Fruit fly (Drosophila melanogaster): Measurements from ENCODE around the gene Mst84Dc.

The Mst84Dc gene

DNA sequence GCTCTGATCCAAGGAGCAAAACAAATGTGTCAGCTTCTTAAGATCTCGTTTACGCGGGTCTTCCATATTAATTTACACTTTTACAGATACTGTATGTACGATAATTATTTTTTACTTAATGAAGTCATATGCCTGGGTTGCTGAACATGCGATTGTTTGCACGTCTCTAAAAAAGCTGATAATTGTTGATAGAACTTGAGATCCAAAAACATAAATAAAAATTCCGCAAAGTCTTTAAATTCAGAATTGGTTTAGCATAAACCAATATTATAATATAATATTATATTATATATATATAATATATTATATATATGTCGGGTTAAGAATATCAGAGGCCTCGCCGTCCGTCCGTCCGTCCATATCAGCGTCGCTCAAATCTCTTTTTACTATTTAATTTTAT lies 15.0 kb downstream of the Mst84Dc start, which contains the start of gene CG43290:
TSS of gene CG43290 (minus strand) at position 101 of the 400 bp plus-strand sequence.
- TF ChIP-seq Hr38 (GFP tag; optimal IDR thresholded peaks at IDR 0.05) (no peak), spab (GFP tag; optimal IDR thresholded peaks at IDR 0.05) (no peak), CG7368 (GFP tag; optimal IDR thresholded peaks at IDR 0.05) (no peak), cyc (GFP tag; optimal IDR thresholded peaks at IDR 0.05) (no peak), Hr39 (GFP tag; optimal IDR thresholded peaks at IDR 0.05) (no peak), Ets96B (tag; optimal IDR thresholded peaks at IDR 0.05) (no peak), CG8632 (GFP tag; optimal IDR thresholded peaks at IDR 0.05) (no peak), CG3919 (GFP tag; optimal IDR thresholded peaks at IDR 0.05) (no peak), dsx (GFP tag; optimal IDR thresholded peaks at IDR 0.05; ENCODE audit: poor library complexity, severe bottlenecking) (no peak), lz (GFP tag; optimal IDR thresholded peaks at IDR 0.05) (no peak), CG11294 (GFP tag; IDR thresholded peaks at IDR 0.05) (no peak), CG15336 (GFP tag; IDR thresholded peaks at IDR 0.05) (no peak), CG9139 (GFP tag; optimal IDR thresholded peaks at IDR 0.05) (no peak), CG3032 (tag; optimal IDR thresholded peaks at IDR 0.05) (no peak), CG11902 (GFP tag; optimal IDR thresholded peaks at IDR 0.05) (no peak)

DNA sequence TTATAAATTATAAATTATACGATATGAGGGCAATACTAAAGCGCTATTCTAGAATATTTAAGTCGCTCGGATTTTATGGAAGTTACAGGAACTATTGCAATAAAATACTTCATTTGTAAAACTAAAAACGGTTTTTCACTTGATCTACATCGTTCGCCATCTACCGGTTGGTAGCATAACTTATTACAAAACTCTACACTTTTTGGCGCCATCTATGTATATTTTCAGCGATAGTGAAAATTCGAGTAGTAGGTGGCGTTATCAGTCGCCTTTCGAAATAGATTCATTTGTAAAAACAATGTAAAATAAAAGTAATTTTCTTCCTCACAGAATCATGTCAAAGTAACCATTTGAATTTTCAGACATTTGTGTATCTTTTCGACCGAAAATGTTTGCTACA lies 18.0 kb downstream of the Mst84Dc start, which contains the start of gene nxf4:
TSS of gene nxf4 (plus strand) at position 286 of the 400 bp plus-strand sequence.
- TF ChIP-seq CG31627 (GFP tag; optimal IDR thresholded peaks at IDR 0.05) (peak; percentile 61), CG6808 (GFP tag; optimal IDR thresholded peaks at IDR 0.05) (no peak), net (GFP tag; optimal IDR thresholded peaks at IDR 0.05) (no peak), CG34406 (GFP tag; optimal IDR thresholded peaks at IDR 0.05) (no peak), lz (GFP tag; optimal IDR thresholded peaks at IDR 0.05) (peak; percentile 53), acj6 (GFP tag; optimal IDR thresholded peaks at IDR 0.05) (peak; percentile 30), Sox14 (GFP tag; optimal IDR thresholded peaks at IDR 0.05) (peak; percentile 8), CG4318 (GFP tag; optimal IDR thresholded peaks at IDR 0.05) (no peak), CG3919 (GFP tag; optimal IDR thresholded peaks at IDR 0.05) (peak; percentile 40), Met (GFP tag; optimal IDR thresholded peaks at IDR 0.05) (peak; percentile 23), fd85E (GFP tag; optimal IDR thresholded peaks at IDR 0.05) (no peak), fd59A (GFP tag; optimal IDR thresholded peaks at IDR 0.05) (no peak), Ets96B (tag; optimal IDR thresholded peaks at IDR 0.05) (no peak), Sox15 (GFP tag; optimal IDR thresholded peaks at IDR 0.05) (no peak), Hr39 (GFP tag; optimal IDR thresholded peaks at IDR 0.05) (peak; percentile 59), CG10669 (GFP tag; optimal IDR thresholded peaks at IDR 0.05) (no peak), dac (GFP tag; optimal IDR thresholded peaks at IDR 0.05) (peak; percentile 1), Eip78C (GFP tag) (peak; percentile 45), Eip93F (GFP tag; optimal IDR thresholded peaks at IDR 0.05) (no peak), topi (GFP tag; optimal IDR thresholded peaks at IDR 0.05) (peak; percentile 32), Eip75B (GFP tag; optimal IDR thresholded peaks at IDR 0.05) (peak; percentile 15), spab (GFP tag; optimal IDR thresholded peaks at IDR 0.05) (no peak), esn (GFP tag; optimal IDR thresholded peaks at IDR 0.05) (peak; percentile 43), CG6163 (GFP tag; IDR thresholded peaks at IDR 0.05) (no peak), pdm3 (GFP tag; optimal IDR thresholded peaks at IDR 0.05) (peak; percentile 34), CG6854 (GFP tag; optimal IDR thresholded peaks at IDR 0.05) (no peak), eg (GFP tag; IDR thresholded peaks at IDR 0.05) (no peak), CG32006 (GFP tag; optimal IDR thresholded peaks at IDR 0.05) (no peak), CG6276 (GFP tag; optimal IDR thresholded peaks at IDR 0.05) (no peak), Ets21C (GFP tag; optimal IDR thresholded peaks at IDR 0.05) (no peak), CG9139 (GFP tag; optimal IDR thresholded peaks at IDR 0.05) (no peak), dsx (GFP tag; optimal IDR thresholded peaks at IDR 0.05; ENCODE audit: poor library complexity, severe bottlenecking) (no peak), achi (GFP tag; optimal IDR thresholded peaks at IDR 0.05) (no peak), OdsH (GFP tag; optimal IDR thresholded peaks at IDR 0.05) (peak; percentile 33), Blimp-1 (GFP tag; optimal IDR thresholded peaks at IDR 0.05) (no peak), CG7368 (GFP tag; optimal IDR thresholded peaks at IDR 0.05) (no peak), CG15336 (GFP tag; IDR thresholded peaks at IDR 0.05) (no peak), cyc (GFP tag; optimal IDR thresholded peaks at IDR 0.05) (peak; percentile 61), Hr38 (GFP tag; optimal IDR thresholded peaks at IDR 0.05) (no peak), Smox (GFP tag; optimal IDR thresholded peaks at IDR 0.05) (peak; percentile 27), CG8632 (GFP tag; optimal IDR thresholded peaks at IDR 0.05) (no peak), CG11902 (GFP tag; optimal IDR thresholded peaks at IDR 0.05) (no peak), CG10631 (GFP tag; optimal IDR thresholded peaks at IDR 0.05) (peak; percentile 24), CG6792 (GFP tag; optimal IDR thresholded peaks at IDR 0.05) (no peak), CG1621 (tag; optimal IDR thresholded peaks at IDR 0.05) (no peak), Hr4 (GFP tag; optimal IDR thresholded peaks at IDR 0.05) (peak; percentile 29), Gug (GFP tag; IDR thresholded peaks at IDR 0.05) (no peak)

Data from whole organism, prepupa.